Fruit fly (Drosophila melanogaster) whole organism, embryonic: ENCODE data around the gene Ugt36F1.

ENCODE experiments used
- C15 ChIP-seq: fragments of 200-800 bp; sonication (Bioruptor generic); IDR thresholded peaks from 3 replicates; pipeline ENCODE4 v1.3.6; 2022; ENCODE audit warnings: missing biosample characterization, missing genetic modification characterization
- CG10979 ChIP-seq: fragments of 200-800 bp; sonication (Bioruptor generic); optimal IDR thresholded peaks from 2 replicates; lab custom pipeline; 2018; ENCODE audit warnings: missing biosample characterization, mild to moderate bottlenecking, missing genetic modification characterization, moderate library complexity
- CG11456 ChIP-seq: fragments of 200-800 bp; sonication (Bioruptor generic); IDR thresholded peaks from 3 replicates; pipeline ENCODE4 v1.3.6; 2022; ENCODE audit warnings: missing biosample characterization, missing genetic modification characterization
- CG11560 ChIP-seq: fragments of 200-800 bp; sonication (Bioruptor generic); IDR thresholded peaks from 3 replicates; pipeline ENCODE4 v1.3.6; 2022; ENCODE audit warnings: missing biosample characterization, missing genetic modification characterization
- CG13296 ChIP-seq: fragments of 200-800 bp; sonication (Bioruptor generic); optimal IDR thresholded peaks from 3 replicates; lab custom pipeline; 2018; ENCODE audit warnings: missing biosample characterization, mild to moderate bottlenecking, missing genetic modification characterization
- CG14965 ChIP-seq: fragments of 200-800 bp; sonication (Bioruptor generic); optimal IDR thresholded peaks from 2 replicates; lab custom pipeline; 2016; ENCODE audit warnings: missing biosample characterization, missing genetic modification characterization, borderline replicate concordance
- CG15269 ChIP-seq: fragments of 200-800 bp; sonication (Bioruptor generic); optimal IDR thresholded peaks from 2 replicates; lab custom pipeline; 2018; ENCODE audit warnings: missing biosample characterization, mild to moderate bottlenecking, missing genetic modification characterization, moderate library complexity
- CG1529 ChIP-seq: fragments of 200-800 bp; sonication (Bioruptor generic); optimal IDR thresholded peaks from 3 replicates; lab custom pipeline; 2018; ENCODE audit warnings: missing biosample characterization, missing genetic modification characterization
- CG15514 ChIP-seq: fragments of 200-800 bp; sonication (Bioruptor generic); optimal IDR thresholded peaks from 3 replicates; lab custom pipeline; 2017; ENCODE audit warnings: missing biosample characterization, missing genetic modification characterization, mild to moderate bottlenecking, moderate library complexity, missing genetic modification reagents
- CG17568 ChIP-seq: fragments of 200-800 bp; sonication (Bioruptor generic); optimal IDR thresholded peaks from 2 replicates; lab custom pipeline; 2018; ENCODE audit warnings: missing biosample characterization, mild to moderate bottlenecking, missing genetic modification characterization, moderate library complexity
- CG17612 ChIP-seq: fragments of 200-800 bp; sonication (Bioruptor generic); IDR thresholded peaks from 2 replicates; pipeline ENCODE4 v1.3.6; 2022; ENCODE audit warnings: missing biosample characterization, missing genetic modification characterization
- CG18764 ChIP-seq: fragments of 200-800 bp; sonication (Bioruptor generic); optimal IDR thresholded peaks from 3 replicates; lab custom pipeline; 2016; ENCODE audit warnings: missing biosample characterization, missing genetic modification characterization
- CG2875 ChIP-seq: fragments of 200-800 bp; sonication (Bioruptor generic); optimal IDR thresholded peaks from 2 replicates; lab custom pipeline; 2017; ENCODE audit warnings: missing biosample characterization, mild to moderate bottlenecking, missing genetic modification characterization, missing genetic modification reagents
- CG3065 ChIP-seq: fragments of 200-800 bp; sonication (Bioruptor generic); optimal IDR thresholded peaks from 2 replicates; lab custom pipeline; 2016; ENCODE audit warnings: missing biosample characterization, missing genetic modification characterization
- CG42726 ChIP-seq: fragments of 200-800 bp; sonication (Bioruptor generic); IDR thresholded peaks from 2 replicates; pipeline ENCODE4 v1.3.6; 2022; ENCODE audit warnings: missing biosample characterization, missing genetic modification characterization; ENCODE audit not compliant: partially characterized antibody
- CG4854 ChIP-seq: fragments of 200-800 bp; sonication (Bioruptor generic); optimal IDR thresholded peaks from 2 replicates; lab custom pipeline; 2016; ENCODE audit warnings: missing biosample characterization, missing genetic modification characterization, inconsistent platforms
- CG6254 ChIP-seq: fragments of 200-800 bp; sonication (Bioruptor generic); optimal IDR thresholded peaks from 3 replicates; lab custom pipeline; 2017; ENCODE audit warnings: mild to moderate bottlenecking, missing biosample characterization, missing genetic modification reagents, missing genetic modification characterization
- CG6765 ChIP-seq: fragments of 200-800 bp; sonication (Bioruptor generic); optimal IDR thresholded peaks from 3 replicates; lab custom pipeline; 2017; ENCODE audit warnings: missing biosample characterization, mild to moderate bottlenecking, missing genetic modification characterization
- CG7271 ChIP-seq: fragments of 200-800 bp; sonication (Bioruptor generic); optimal IDR thresholded peaks from 2 replicates; lab custom pipeline; 2018; ENCODE audit warnings: missing biosample characterization, mild to moderate bottlenecking, missing genetic modification characterization, moderate library complexity
- CG7372 ChIP-seq: fragments of 200-800 bp; sonication (Bioruptor generic); IDR thresholded peaks from 2 replicates; pipeline ENCODE4 v1.3.6; 2022; ENCODE audit warnings: missing biosample characterization, missing genetic modification characterization
- CG8478 ChIP-seq: fragments of >200 bp; optimal IDR thresholded peaks from 2 replicates; lab custom pipeline; 2018
- Eip74EF ChIP-seq, 2 experiments: fragments of 200-800 bp in 1 of 2; fragments of >200 bp in 1 of 2; sonication (Bioruptor generic) in 1 of 2; optimal IDR thresholded peaks; 2 replicates each; lab custom pipeline; 2017 to 2019; ENCODE audit warnings: missing biosample characterization in 2 of 2, missing genetic modification characterization in 2 of 2, mild to moderate bottlenecking in 1 of 2, moderate library complexity in 1 of 2
- Fer1 ChIP-seq: fragments of 200-800 bp; sonication (Bioruptor generic); optimal IDR thresholded peaks from 2 replicates; lab custom pipeline; 2017; ENCODE audit warnings: missing biosample characterization, mild to moderate bottlenecking, missing genetic modification characterization
- HLH54F ChIP-seq: fragments of 200-800 bp; sonication (Bioruptor generic); optimal IDR thresholded peaks from 3 replicates; lab custom pipeline; 2016; ENCODE audit warnings: missing biosample characterization, missing genetic modification characterization
- Lhr ChIP-seq: fragments of 200-800 bp; sonication (Bioruptor generic); optimal IDR thresholded peaks from 3 replicates; lab custom pipeline; 2017; ENCODE audit warnings: mild to moderate bottlenecking, missing biosample characterization, missing genetic modification reagents, missing genetic modification characterization
- Med ChIP-seq: fragments of 200-800 bp; sonication (Bioruptor generic); peaks from one replicate; lab custom pipeline; 2016; ENCODE audit warnings: missing biosample characterization, missing genetic modification characterization, mild to moderate bottlenecking, inconsistent platforms, moderate library complexity
- NC2α ChIP-seq: fragments of 200-800 bp; sonication (Bioruptor generic); optimal IDR thresholded peaks from 2 replicates; lab custom pipeline; 2016; ENCODE audit warnings: missing biosample characterization, missing genetic modification characterization
- Nf-YC ChIP-seq: fragments of 200-800 bp; optimal IDR thresholded peaks from 3 replicates; lab custom pipeline; 2019; ENCODE audit warnings: missing biosample characterization, mild to moderate bottlenecking, missing genetic modification characterization, moderate library complexity
- Opbp ChIP-seq: fragments of 200-800 bp; sonication (Bioruptor generic); IDR thresholded peaks from 3 replicates; pipeline ENCODE4 v1.3.6; 2022; ENCODE audit warnings: missing biosample characterization, missing genetic modification characterization; ENCODE audit not compliant: partially characterized antibody
- ato ChIP-seq: fragments of 200-800 bp; sonication (Bioruptor generic); IDR thresholded peaks from 2 replicates; pipeline ENCODE4 v1.3.6; 2022; ENCODE audit warnings: missing biosample characterization, missing genetic modification characterization; ENCODE audit not compliant: partially characterized antibody
- bigmax ChIP-seq: fragments of 200-800 bp; sonication (Bioruptor generic); optimal IDR thresholded peaks from 2 replicates; lab custom pipeline; 2018; ENCODE audit warnings: missing biosample characterization, mild to moderate bottlenecking, missing genetic modification characterization
- cg ChIP-seq: fragments of 200-800 bp; sonication (Bioruptor generic); optimal IDR thresholded peaks from 3 replicates; lab custom pipeline; 2019; ENCODE audit warnings: missing biosample characterization, mild to moderate bottlenecking, missing genetic modification characterization, moderate library complexity
- chif ChIP-seq, 2 experiments: fragments of 200-800 bp; sonication (Bioruptor generic); optimal IDR thresholded peaks; 3 replicates each; lab custom pipeline; 2016; ENCODE audit warnings: missing biosample characterization in 2 of 2, missing genetic modification characterization in 2 of 2
- crc ChIP-seq: fragments of 200-800 bp; sonication (Bioruptor generic); optimal IDR thresholded peaks from 2 replicates; lab custom pipeline; 2016; ENCODE audit warnings: missing biosample characterization, missing genetic modification characterization
- dan ChIP-seq: fragments of 200-800 bp; sonication (Bioruptor generic); IDR thresholded peaks from 2 replicates; pipeline ENCODE4 v1.3.6; 2022; ENCODE audit warnings: missing biosample characterization, missing genetic modification characterization
- en ChIP-seq: fragments of 200-800 bp; sonication (Bioruptor generic); optimal IDR thresholded peaks from 2 replicates; lab custom pipeline; 2016; ENCODE audit warnings: missing biosample characterization, missing genetic modification characterization
- fd102C ChIP-seq: fragments of 200-800 bp; sonication (Bioruptor generic); optimal IDR thresholded peaks from 2 replicates; lab custom pipeline; 2018; ENCODE audit warnings: missing biosample characterization, mild to moderate bottlenecking, missing genetic modification characterization, moderate library complexity
- gfzf ChIP-seq: fragments of 200-800 bp; sonication (Bioruptor generic); optimal IDR thresholded peaks from 2 replicates; lab custom pipeline; 2016; ENCODE audit warnings: missing biosample characterization, mild to moderate bottlenecking, missing genetic modification characterization, moderate library complexity
- inv ChIP-seq: fragments of 200-800 bp; sonication (Bioruptor generic); IDR thresholded peaks from 2 replicates; pipeline ENCODE4 v1.3.6; 2022; ENCODE audit warnings: missing biosample characterization, missing genetic modification characterization; ENCODE audit not compliant: partially characterized antibody
- knrl ChIP-seq: fragments of 200-800 bp; sonication (Bioruptor generic); IDR thresholded peaks from 3 replicates; pipeline ENCODE4 v1.3.6; 2022; ENCODE audit warnings: missing biosample characterization, missing genetic modification characterization; ENCODE audit not compliant: partially characterized antibody
- pb ChIP-seq: fragments of 200-800 bp; sonication (Bioruptor generic); optimal IDR thresholded peaks from 3 replicates; lab custom pipeline; 2016; ENCODE audit warnings: missing biosample characterization, missing genetic modification characterization
- pnt ChIP-seq: fragments of 200-800 bp; sonication (Bioruptor generic); optimal IDR thresholded peaks from 3 replicates; lab custom pipeline; 2016; ENCODE audit warnings: missing biosample characterization, missing genetic modification characterization
- sens ChIP-seq: fragments of 200-800 bp; sonication (Bioruptor generic); peaks from one replicate; lab custom pipeline; 2016; ENCODE audit warnings: missing biosample characterization, missing genetic modification characterization
- ssp ChIP-seq: fragments of 200-800 bp; sonication (Bioruptor generic); IDR thresholded peaks from 2 replicates; pipeline ENCODE4 v1.3.6; 2022; ENCODE audit warnings: missing biosample characterization, missing genetic modification characterization
- stc ChIP-seq: fragments of 200-800 bp; sonication (Bioruptor generic); IDR thresholded peaks from 2 replicates; pipeline ENCODE4 v1.3.6; 2022; ENCODE audit warnings: missing biosample characterization, missing genetic modification characterization
- unpg ChIP-seq: fragments of 200-800 bp; sonication (Bioruptor generic); optimal IDR thresholded peaks from 3 replicates; lab custom pipeline; 2018; ENCODE audit warnings: missing biosample characterization, mild to moderate bottlenecking, missing genetic modification characterization, moderate library complexity
- vnd ChIP-seq: fragments of 200-800 bp; sonication (Bioruptor generic); IDR thresholded peaks from 3 replicates; pipeline ENCODE4 v1.3.6; 2022; ENCODE audit warnings: missing biosample characterization, missing genetic modification characterization; ENCODE audit not compliant: partially characterized antibody
- zen ChIP-seq: fragments of 200-800 bp; sonication (Bioruptor generic); optimal IDR thresholded peaks from 3 replicates; lab custom pipeline; 2018; ENCODE audit warnings: missing biosample characterization, mild to moderate bottlenecking, missing genetic modification characterization, moderate library complexity

The Ugt36F1 gene

dm6 chr2L:18826496-18827008 is 7.4 kb downstream of the Ugt36F1 start, which contains the start of gene Ugt36E1 (continued):
- TF ChIP-seq CG14965 (no peak), vnd (no peak), HLH54F (GFP tag; lab: Kevin White, UChicago) (no peak), Eip74EF (GFP tag; optimal IDR thresholded peaks at IDR 0.05; lab: Kevin White, UChicago) (no peak), CG1529 (GFP tag; lab: Kevin White, UChicago) (no peak), CG15269 (tag; lab: Kevin White, UChicago) (no peak), CG4854 (GFP tag; lab: Kevin White, UChicago) (no peak), CG15514 (GFP tag; lab: Kevin White, UChicago) (peak; percentile 92), Fer1 (GFP tag; lab: Kevin White, UChicago) (no peak), pnt (no peak), NC2α (no peak), CG8478 (lab: Kevin White, UChicago) (no peak), ssp (GFP tag; lab: Robert Waterston, UW) (no peak), CG3065 (GFP tag; lab: Kevin White, UChicago) (no peak), Opbp (GFP tag; lab: Robert Waterston, UW) (no peak), inv (no peak), CG6765 (GFP tag; lab: Kevin White, UChicago) (no peak), Med (GFP tag; lab: Kevin White, UChicago) (peak; percentile 3), CG13296 (GFP tag; lab: Kevin White, UChicago) (no peak), CG17612 (GFP tag; lab: Robert Waterston, UW) (no peak), gfzf (GFP tag; lab: Kevin White, UChicago) (no peak), chif (GFP tag; optimal IDR thresholded peaks at IDR 0.05; lab: Kevin White, UChicago) (no peak), sens (GFP tag; lab: Kevin White, UChicago) (peak; percentile 34), en (no peak), Nf-YC (tag; lab: Kevin White, UChicago) (no peak), Lhr (GFP tag; lab: Kevin White, UChicago) (no peak), CG7372 (GFP tag; lab: Robert Waterston, UW) (no peak), CG11560 (tag; lab: Robert Waterston, UW) (no peak)

dm6 chr2L:18830587-18831528 is 11.7 kb downstream of the Ugt36F1 start, which contains the start of the genes CG17597 and ScpX:
TSS of gene CG17597 (minus strand) at chr2L:18831153.
TSS of gene ScpX (plus strand) at chr2L:18831229.
- TF ChIP-seq CG7271 (tag; lab: Kevin White, UChicago) (no peak), stc (GFP tag; lab: Robert Waterston, UW) (no peak), cg (GFP tag; lab: Kevin White, UChicago) (no peak), zen (peak; percentile 37), Fer1 (GFP tag; lab: Kevin White, UChicago) (peak; percentile 49), CG6254 (GFP tag; lab: Kevin White, UChicago) (peak; percentile 100), C15 (GFP tag; lab: Robert Waterston, UW) (0 out of 3 replicates have a peak, but pooled peaks have one; percentile 29), CG18764 (GFP tag; lab: Kevin White, UChicago) (peak; percentile 38), pb (GFP tag; lab: Kevin White, UChicago) (no peak), fd102C (GFP tag; lab: Kevin White, UChicago) (peak; percentile 47), CG10979 (tag; lab: Kevin White, UChicago) (peak; percentile 39), crc (GFP tag; lab: Kevin White, UChicago) (peak; percentile 25), bigmax (GFP tag; lab: Kevin White, UChicago) (no peak), knrl (GFP tag; lab: Robert Waterston, UW) (peak; percentile 76), ato (peak; percentile 90), unpg (peak; percentile 68), CG2875 (peak; percentile 35), dan (GFP tag; lab: Robert Waterston, UW) (no peak), CG17568 (GFP tag; lab: Kevin White, UChicago) (peak; percentile 20), CG42726 (GFP tag; lab: Robert Waterston, UW) (peak; percentile 73), CG11456 (GFP tag; lab: Robert Waterston, UW) (0 out of 3 replicates have a peak, but pooled peaks have one; percentile 59)
